Fruit fly (Drosophila melanogaster) whole organism, embryonic: ENCODE results near the gene r2d2.

Source experiments
- B-H2 ChIP-seq: fragments of 200-800 bp; sonication (Bioruptor generic); optimal IDR thresholded peaks from 2 replicates; lab custom pipeline; 2018; ENCODE audit warnings: missing biosample characterization, mild to moderate bottlenecking, missing genetic modification characterization
- Bgb ChIP-seq: fragments of 200-800 bp; sonication (Bioruptor generic); IDR thresholded peaks from 2 replicates; pipeline ENCODE4 v1.3.6; 2022; ENCODE audit warnings: missing biosample characterization, missing genetic modification characterization; ENCODE audit not compliant: partially characterized antibody
- Bteb2 ChIP-seq: fragments of 200-800 bp; sonication (Bioruptor generic); optimal IDR thresholded peaks from 2 replicates; lab custom pipeline; 2016; ENCODE audit warnings: missing biosample characterization, missing genetic modification characterization
- CG13123 ChIP-seq: fragments of 200-800 bp; sonication (Bioruptor generic); optimal IDR thresholded peaks from 2 replicates; lab custom pipeline; 2016; ENCODE audit warnings: missing biosample characterization, missing genetic modification characterization
- CG14014 ChIP-seq: fragments of 200-800 bp; sonication (Bioruptor generic); IDR thresholded peaks from 2 replicates; pipeline ENCODE4 v1.3.6; 2022; ENCODE audit warnings: missing biosample characterization, missing genetic modification characterization
- CG14441 ChIP-seq: fragments of 200-800 bp; sonication (Bioruptor generic); IDR thresholded peaks from 2 replicates; pipeline ENCODE4 v1.3.6; 2022; ENCODE audit warnings: missing biosample characterization, missing genetic modification characterization
- CG14965 ChIP-seq: fragments of 200-800 bp; sonication (Bioruptor generic); optimal IDR thresholded peaks from 2 replicates; lab custom pipeline; 2016; ENCODE audit warnings: missing biosample characterization, missing genetic modification characterization, borderline replicate concordance
- CG15269 ChIP-seq: fragments of 200-800 bp; sonication (Bioruptor generic); optimal IDR thresholded peaks from 2 replicates; lab custom pipeline; 2018; ENCODE audit warnings: missing biosample characterization, mild to moderate bottlenecking, missing genetic modification characterization, moderate library complexity
- CG17802 ChIP-seq: fragments of 200-800 bp; sonication (Bioruptor generic); optimal IDR thresholded peaks from 2 replicates; lab custom pipeline; 2018; ENCODE audit warnings: missing biosample characterization, mild to moderate bottlenecking, missing genetic modification characterization, moderate library complexity
- CG17912 ChIP-seq: fragments of 200-800 bp; sonication (Bioruptor generic); optimal IDR thresholded peaks from 2 replicates; lab custom pipeline; 2018; ENCODE audit warnings: missing biosample characterization, mild to moderate bottlenecking, missing genetic modification characterization
- CG1792 ChIP-seq: fragments of 200-800 bp; sonication (Bioruptor generic); optimal IDR thresholded peaks from 2 replicates; lab custom pipeline; 2016; ENCODE audit warnings: missing biosample characterization, missing genetic modification characterization
- CG31365 ChIP-seq: fragments of 200-800 bp; sonication (Bioruptor generic); optimal IDR thresholded peaks from 2 replicates; lab custom pipeline; 2018; ENCODE audit warnings: missing biosample characterization, mild to moderate bottlenecking, missing genetic modification characterization
- CG32767 ChIP-seq: fragments of 200-800 bp; sonication (Bioruptor generic); IDR thresholded peaks from 2 replicates; pipeline ENCODE4 v1.3.6; 2022; ENCODE audit warnings: missing biosample characterization, missing genetic modification characterization
- CG4282 ChIP-seq: fragments of 200-800 bp; sonication (Bioruptor generic); optimal IDR thresholded peaks from 2 replicates; lab custom pipeline; 2016; ENCODE audit warnings: missing biosample characterization, missing genetic modification characterization
- CG4707 ChIP-seq: fragments of 200-800 bp; sonication (Bioruptor generic); optimal IDR thresholded peaks from 2 replicates; lab custom pipeline; 2018; ENCODE audit warnings: missing biosample characterization, mild to moderate bottlenecking, missing genetic modification characterization, moderate library complexity
- CG6813 ChIP-seq: fragments of 200-800 bp; sonication (Bioruptor generic); optimal IDR thresholded peaks from 2 replicates; lab custom pipeline; 2017; ENCODE audit warnings: missing biosample characterization, missing genetic modification characterization, mild to moderate bottlenecking, moderate library complexity, missing genetic modification reagents
- CG7928 ChIP-seq: fragments of 200-800 bp; sonication (Bioruptor generic); optimal IDR thresholded peaks from 2 replicates; lab custom pipeline; 2017; ENCODE audit warnings: missing biosample characterization, mild to moderate bottlenecking, missing genetic modification characterization
- CG9797 ChIP-seq: fragments of 200-800 bp; sonication (Bioruptor generic); optimal IDR thresholded peaks from 3 replicates; lab custom pipeline; 2018; ENCODE audit warnings: missing biosample characterization, mild to moderate bottlenecking, missing genetic modification characterization
- CG9876 ChIP-seq: fragments of 200-800 bp; sonication (Bioruptor generic); optimal IDR thresholded peaks from 2 replicates; lab custom pipeline; 2016; ENCODE audit warnings: missing biosample characterization, missing genetic modification characterization
- Dll ChIP-seq: fragments of 200-800 bp; sonication (Bioruptor generic); IDR thresholded peaks from 4 replicates; pipeline ENCODE4 v1.3.6; 2022; ENCODE audit warnings: missing biosample characterization, missing genetic modification characterization; ENCODE audit not compliant: partially characterized antibody
- HLHmδ ChIP-seq: fragments of 200-800 bp; sonication (Bioruptor generic); optimal IDR thresholded peaks from 2 replicates; lab custom pipeline; 2018; ENCODE audit warnings: missing biosample characterization, mild to moderate bottlenecking, missing genetic modification characterization, moderate library complexity
- Hr78 ChIP-seq, 2 experiments: fragments of 200-800 bp in 1 of 2; fragments of >200 bp in 1 of 2; sonication (Bioruptor generic) in 1 of 2; optimal IDR thresholded peaks; 2 replicates each; lab custom pipeline; 2017 to 2019; ENCODE audit warnings: missing biosample characterization in 2 of 2, missing genetic modification characterization in 2 of 2, mild to moderate bottlenecking in 1 of 2, moderate library complexity in 1 of 2
- Mrtf ChIP-seq: fragments of 200-800 bp; sonication (Bioruptor generic); IDR thresholded peaks from 3 replicates; pipeline ENCODE4 v1.3.6; 2022; ENCODE audit warnings: missing biosample characterization, missing genetic modification characterization
- PHDP ChIP-seq: fragments of 200-800 bp; sonication (Bioruptor generic); optimal IDR thresholded peaks from 3 replicates; lab custom pipeline; 2018; ENCODE audit warnings: missing biosample characterization, mild to moderate bottlenecking, missing genetic modification characterization, moderate library complexity
- Pdp1 ChIP-seq, 2 experiments: fragments of 200-800 bp; sonication (Bioruptor generic); optimal IDR thresholded peaks; 3 replicates each; lab custom pipeline; 2016; ENCODE audit warnings: missing biosample characterization in 2 of 2, missing genetic modification characterization in 2 of 2, mild to moderate bottlenecking in 1 of 2, moderate library complexity in 1 of 2
- Sox100B ChIP-seq: fragments of 200-800 bp; sonication (Bioruptor generic); optimal IDR thresholded peaks from 3 replicates; lab custom pipeline; 2018; ENCODE audit warnings: missing biosample characterization, mild to moderate bottlenecking, missing genetic modification characterization
- Sry-β ChIP-seq: fragments of 200-800 bp; sonication (Bioruptor generic); optimal IDR thresholded peaks from 2 replicates; lab custom pipeline; 2018; ENCODE audit warnings: missing biosample characterization, mild to moderate bottlenecking, missing genetic modification characterization, moderate library complexity
- Xrp1 ChIP-seq: fragments of 200-800 bp; sonication (Bioruptor generic); IDR thresholded peaks from 2 replicates; pipeline ENCODE4 v1.3.6; 2022; ENCODE audit warnings: missing biosample characterization, missing genetic modification characterization
- bowl ChIP-seq: fragments of 200-800 bp; sonication (Bioruptor generic); IDR thresholded peaks from 2 replicates; pipeline ENCODE4 v1.3.6; 2022; ENCODE audit warnings: missing biosample characterization, missing genetic modification characterization
- disco-r ChIP-seq: fragments of 200-800 bp; sonication (Bioruptor generic); optimal IDR thresholded peaks from 2 replicates; lab custom pipeline; 2016; ENCODE audit warnings: missing biosample characterization, missing genetic modification characterization
- dm ChIP-seq: fragments of 200-800 bp; sonication (Bioruptor generic); optimal IDR thresholded peaks from 3 replicates; lab custom pipeline; 2016; ENCODE audit warnings: missing biosample characterization, missing genetic modification characterization
- ftz-f1 ChIP-seq: fragments of 200-800 bp; sonication (Bioruptor generic); optimal IDR thresholded peaks from 2 replicates; lab custom pipeline; 2016; ENCODE audit warnings: missing biosample characterization, missing genetic modification characterization
- gsb ChIP-seq: fragments of 200-800 bp; sonication (Bioruptor generic); IDR thresholded peaks from 2 replicates; pipeline ENCODE4 v1.3.6; 2022; ENCODE audit warnings: missing biosample characterization, missing genetic modification characterization
- h ChIP-seq: fragments of >200 bp; optimal IDR thresholded peaks from 2 replicates; lab custom pipeline; 2017
- hb ChIP-seq: fragments of 200-800 bp; sonication (Bioruptor generic); IDR thresholded peaks from 3 replicates; pipeline ENCODE4 v1.3.6; 2022; ENCODE audit warnings: missing biosample characterization, missing genetic modification characterization; ENCODE audit not compliant: partially characterized antibody
- jumu ChIP-seq: fragments of 200-800 bp; sonication (Bioruptor generic); optimal IDR thresholded peaks from 3 replicates; lab custom pipeline; 2016; ENCODE audit warnings: missing biosample characterization, missing genetic modification characterization
- lbe ChIP-seq: fragments of 200-800 bp; sonication (Bioruptor generic); optimal IDR thresholded peaks from 2 replicates; lab custom pipeline; 2016; ENCODE audit warnings: missing biosample characterization, mild to moderate bottlenecking, missing genetic modification characterization
- mld ChIP-seq: fragments of 200-800 bp; sonication (Bioruptor generic); IDR thresholded peaks from 3 replicates; pipeline ENCODE4 v1.3.6; 2022; ENCODE audit warnings: missing biosample characterization, missing genetic modification characterization; ENCODE audit not compliant: partially characterized antibody
- nau ChIP-seq: fragments of 200-800 bp; sonication (Bioruptor generic); optimal IDR thresholded peaks from 3 replicates; lab custom pipeline; 2017; ENCODE audit warnings: missing biosample characterization, mild to moderate bottlenecking, missing genetic modification characterization, missing genetic modification reagents
- nerfin-2 ChIP-seq: fragments of 200-800 bp; sonication (Bioruptor generic); IDR thresholded peaks from 2 replicates; pipeline ENCODE4 v1.3.6; 2022; ENCODE audit warnings: missing biosample characterization, missing genetic modification characterization; ENCODE audit not compliant: partially characterized antibody
- nmo ChIP-seq: fragments of 200-800 bp; sonication (Bioruptor generic); optimal IDR thresholded peaks from 2 replicates; lab custom pipeline; 2018; ENCODE audit warnings: missing biosample characterization, mild to moderate bottlenecking, missing genetic modification characterization, moderate library complexity
- prd ChIP-seq, 3 experiments: fragments of >200 bp in 2 of 3; fragments of 200-800 bp in 1 of 3; sonication (Bioruptor generic) in 1 of 3; optimal IDR thresholded peaks in 2 of 3; IDR thresholded peaks in 1 of 3; 2 replicates in 2 of 3; 3 replicates in 1 of 3; pipeline versions ENCODE4 v1.3.6 to Lab custom; 2017 to 2022; ENCODE audit warnings: missing biosample characterization in 1 of 3, missing genetic modification characterization in 1 of 3
- ranshi ChIP-seq: fragments of 200-800 bp; sonication (Bioruptor generic); IDR thresholded peaks from 2 replicates; pipeline ENCODE4 v1.3.6; 2022; ENCODE audit warnings: missing biosample characterization, missing genetic modification characterization
- row ChIP-seq: fragments of 200-800 bp; sonication (Bioruptor generic); IDR thresholded peaks from 3 replicates; pipeline ENCODE4 v1.3.6; 2022; ENCODE audit warnings: missing biosample characterization, missing genetic modification characterization
- sim ChIP-seq: fragments of 200-800 bp; sonication (Bioruptor generic); IDR thresholded peaks from 2 replicates; pipeline ENCODE4 v1.3.6; 2022; ENCODE audit warnings: missing biosample characterization, missing genetic modification characterization
- slbo ChIP-seq: fragments of 200-800 bp; sonication (Bioruptor generic); IDR thresholded peaks from 2 replicates; pipeline ENCODE4 v1.3.6; 2022; ENCODE audit warnings: missing biosample characterization, missing genetic modification characterization
- slou ChIP-seq: fragments of 200-800 bp; sonication (Bioruptor generic); optimal IDR thresholded peaks from 3 replicates; lab custom pipeline; 2016; ENCODE audit warnings: missing biosample characterization, missing genetic modification characterization
- zen ChIP-seq: fragments of 200-800 bp; sonication (Bioruptor generic); optimal IDR thresholded peaks from 3 replicates; lab custom pipeline; 2018; ENCODE audit warnings: missing biosample characterization, mild to moderate bottlenecking, missing genetic modification characterization, moderate library complexity

r2d2 gene

dm6 chr2L:7811249-7812002, 11.5 kb downstream of the r2d2 start, which contains the start of gene LanB1 (continued):
- TF ChIP-seq CG15269, result peak; percentile 2
- no peak for TF ChIP-seq PHDP
- TF ChIP-seq disco-r (GFP tag; lab: Kevin White, UChicago), result no peak
- TF ChIP-seq Sox100B, result no peak
- no peak for TF ChIP-seq CG7928 (GFP tag; lab: Kevin White, UChicago)
- peak; percentile 80 for TF ChIP-seq HLHmδ (GFP tag; lab: Kevin White, UChicago)
- TF ChIP-seq Bgb, result peak; percentile 58; the same call in 1 of the 2 replicates
- TF ChIP-seq zen, result no peak
- no peak for TF ChIP-seq CG1792 (GFP tag; lab: Kevin White, UChicago)
- no peak for TF ChIP-seq CG14965 (GFP tag; lab: Kevin White, UChicago)
- no peak for TF ChIP-seq Bteb2 (GFP tag; lab: Kevin White, UChicago)
- no peak for TF ChIP-seq CG17912
- no peak for TF ChIP-seq CG4282 (GFP tag; lab: Kevin White, UChicago)
- no peak for TF ChIP-seq jumu (GFP tag; lab: Kevin White, UChicago)
- 0 out of 2 replicates have a peak, but pooled peaks have one; percentile 12 for TF ChIP-seq slbo (GFP tag; lab: Robert Waterston, UW)
- no peak for TF ChIP-seq CG31365 (tag; lab: Kevin White, UChicago)
- TF ChIP-seq mld (GFP tag; lab: Robert Waterston, UW), result no peak; the same call in 2 of the 3 replicates
- peak; percentile 28 for TF ChIP-seq ftz-f1 (GFP tag; lab: Kevin White, UChicago)
- TF ChIP-seq Hr78 (GFP tag; optimal IDR thresholded peaks at IDR 0.05; lab: Kevin White, UChicago), result no peak
- TF ChIP-seq dm (GFP tag; lab: Kevin White, UChicago), result no peak
- TF ChIP-seq h, result no peak
- TF ChIP-seq Pdp1 (GFP tag; optimal IDR thresholded peaks at IDR 0.05; lab: Kevin White, UChicago), result no peak
- no peak for TF ChIP-seq nmo (GFP tag; lab: Kevin White, UChicago)
- no peak for TF ChIP-seq CG9797
- TF ChIP-seq ranshi (GFP tag; lab: Robert Waterston, UW), result no peak; the same call in 1 of the 2 replicates
- peak; percentile 1 for TF ChIP-seq CG4707
- TF ChIP-seq nerfin-2 (GFP tag; lab: Robert Waterston, UW), result peak; percentile 64; the same call in 1 of the 2 replicates
- TF ChIP-seq CG17802 (tag; lab: Kevin White, UChicago), result no peak
- TF ChIP-seq bowl, result 0 out of 2 replicates have a peak, but pooled peaks have one; percentile 14
- TF ChIP-seq CG13123, result no peak
- TF ChIP-seq CG14014 (GFP tag; lab: Robert Waterston, UW), result peak; percentile 9; the same call in 1 of the 2 replicates
- TF ChIP-seq CG6813 (GFP tag; lab: Kevin White, UChicago), result no peak
- peak; percentile 30; the same call in 2 of the 3 replicates for TF ChIP-seq row (GFP tag; lab: Robert Waterston, UW)
- TF ChIP-seq CG32767 (GFP tag; lab: Robert Waterston, UW), result peak; percentile 77
- no peak for TF ChIP-seq prd (optimal IDR thresholded peaks at IDR 0.05; lab: Kevin White, UChicago)
- TF ChIP-seq prd (GFP tag; IDR thresholded peaks at IDR 0.05; lab: Robert Waterston, UW), result 0 out of 3 replicates have a peak, but pooled peaks have one; percentile 8
- no peak for TF ChIP-seq Sry-β (GFP tag; lab: Kevin White, UChicago)
- peak; percentile 53; the same call in 1 of the 4 replicates for TF ChIP-seq Dll (GFP tag; lab: Robert Waterston, UW)
- no peak for TF ChIP-seq Xrp1 (GFP tag; lab: Robert Waterston, UW)
- TF ChIP-seq hb (GFP tag; lab: Robert Waterston, UW), result peak; percentile 49; the same call in 1 of the 3 replicates
- no peak for TF ChIP-seq Mrtf (GFP tag; lab: Robert Waterston, UW)
- no peak for TF ChIP-seq slou (GFP tag; lab: Kevin White, UChicago)
- TF ChIP-seq gsb (GFP tag; lab: Robert Waterston, UW), result no peak
- peak; percentile 8 for TF ChIP-seq nau (GFP tag; lab: Kevin White, UChicago)
- no peak for TF ChIP-seq sim (GFP tag; lab: Robert Waterston, UW)
- TF ChIP-seq CG14441 (GFP tag; lab: Robert Waterston, UW), result no peak
- TF ChIP-seq lbe, result no peak
- no peak for TF ChIP-seq CG9876 (GFP tag; lab: Kevin White, UChicago)
- no peak for TF ChIP-seq B-H2 (GFP tag; lab: Kevin White, UChicago)
